Fruit fly (Drosophila melanogaster) S2 (cell line): ENCODE data around the gene CG6688.

Experiments
- CG8478 ChIP-seq: fragments of >200 bp; optimal IDR thresholded peaks from 2 replicates; lab custom pipeline; 2018
- CTCF ChIP-seq, 2 experiments: fragments of >200 bp; optimal IDR thresholded peaks; 2 replicates each; lab custom pipeline; 2018

dm6 chr3R:23027428-23027813, 15.2 kb downstream of the CG6688 start:
- TF ChIP-seq CG8478 (lab: Kevin White, UChicago) = no peak
- no peak for TF ChIP-seq CTCF (optimal IDR thresholded peaks at IDR 0.05; lab: Kevin White, UChicago)
